Worm (Caenorhabditis elegans): ENCODE measurements around the gene C16D9.3.

C16D9.3 gene

ce11 chrV:8239928-8240327 lies at the start of gene C16D9.3:
TSS of gene C16D9.3 (minus strand) at chrV:8240028.
- TF ChIP-seq tab-1 (GFP tag; IDR thresholded peaks at IDR 0.05), result no peak
- no peak for TF ChIP-seq ztf-29 (GFP tag; IDR thresholded peaks at IDR 0.05)
- no peak for TF ChIP-seq T22C8.4 (GFP tag; IDR thresholded peaks at IDR 0.05)
- no peak for TF ChIP-seq klf-2 (GFP tag; conservative IDR thresholded peaks at IDR 0.05)
- TF ChIP-seq flt-1 (GFP tag; IDR thresholded peaks at IDR 0.05), result no peak
- TF ChIP-seq cog-1 (tag; optimal IDR thresholded peaks at IDR 0.05), result no peak
- no peak for TF ChIP-seq med-1 (GFP tag; optimal IDR thresholded peaks at IDR 0.05; ENCODE audit: insufficient read depth)
- TF ChIP-seq ztf-23 (GFP tag; IDR thresholded peaks at IDR 0.05), result no peak
- no peak for TF ChIP-seq ref-1 (GFP tag; conservative IDR thresholded peaks at IDR 0.05)

DNA sequence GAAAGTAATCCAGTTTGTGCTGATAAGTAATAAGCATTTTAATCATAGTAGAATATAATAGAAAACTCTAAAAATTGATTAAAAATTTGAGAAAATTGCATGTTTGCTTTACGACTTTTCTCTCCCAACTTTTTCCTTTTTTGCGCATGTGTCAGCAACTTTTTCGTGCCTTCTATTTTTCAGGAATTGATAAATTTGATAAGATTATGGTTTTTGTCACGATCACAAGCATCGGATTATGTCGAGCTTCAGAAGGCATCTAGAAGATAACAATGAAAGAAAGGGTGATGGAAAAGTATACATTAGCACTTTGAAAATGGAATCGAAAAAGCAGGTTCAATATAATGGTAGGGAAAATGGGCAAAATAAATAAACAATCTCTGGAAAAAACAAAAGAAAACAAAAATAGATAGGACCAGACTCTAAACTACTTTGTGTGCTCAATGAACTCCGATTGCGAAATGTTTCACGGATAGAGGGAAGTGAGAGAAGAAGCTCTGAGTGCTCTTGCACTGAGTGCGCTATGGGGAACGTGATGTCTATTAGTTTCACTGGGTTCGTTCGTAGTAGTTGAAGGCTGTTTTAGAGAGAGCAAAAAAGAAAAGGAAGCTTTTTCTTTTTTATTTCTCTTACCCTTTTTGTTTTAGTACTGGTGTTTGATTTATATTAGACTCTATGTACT lies 48.4 kb upstream of the C16D9.3 start:
- TF ChIP-seq ztf-23 (GFP tag; IDR thresholded peaks at IDR 0.05), result no peak
- no peak for TF ChIP-seq flt-1 (GFP tag; IDR thresholded peaks at IDR 0.05)
- TF ChIP-seq cog-1 (tag; optimal IDR thresholded peaks at IDR 0.05), result no peak
- TF ChIP-seq tab-1 (GFP tag; IDR thresholded peaks at IDR 0.05), result no peak
- no peak for TF ChIP-seq klf-2 (GFP tag; conservative IDR thresholded peaks at IDR 0.05)

DNA sequence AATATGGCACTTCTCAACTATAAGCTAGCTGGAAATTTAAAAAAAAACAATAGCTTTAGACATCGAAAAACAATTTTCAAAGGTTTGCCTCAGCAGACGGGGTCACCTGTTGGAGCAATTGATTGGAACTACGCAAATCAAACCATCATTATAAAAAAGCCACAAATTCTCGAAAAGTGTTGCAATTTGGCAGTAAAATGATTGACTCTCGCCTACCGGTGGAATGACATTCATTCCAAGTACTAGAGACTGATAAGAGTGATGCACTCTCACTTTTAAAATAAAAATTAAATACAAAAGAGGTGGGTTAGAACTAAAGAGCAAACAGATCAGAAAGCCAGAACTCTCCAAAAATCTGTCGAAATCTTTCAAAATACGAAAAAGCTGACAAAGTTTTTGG lies 45.6 kb upstream of the C16D9.3 start:
- TF ChIP-seq T22C8.4 (GFP tag; IDR thresholded peaks at IDR 0.05) (no peak), ztf-23 (GFP tag; IDR thresholded peaks at IDR 0.05) (no peak), ztf-29 (GFP tag; IDR thresholded peaks at IDR 0.05) (no peak), tab-1 (GFP tag; IDR thresholded peaks at IDR 0.05) (no peak), flt-1 (GFP tag; IDR thresholded peaks at IDR 0.05) (no peak), cog-1 (tag; optimal IDR thresholded peaks at IDR 0.05) (no peak), med-1 (GFP tag; optimal IDR thresholded peaks at IDR 0.05; ENCODE audit: insufficient read depth) (no peak), klf-2 (GFP tag; conservative IDR thresholded peaks at IDR 0.05) (no peak), ref-1 (GFP tag; conservative IDR thresholded peaks at IDR 0.05) (no peak)

DNA sequence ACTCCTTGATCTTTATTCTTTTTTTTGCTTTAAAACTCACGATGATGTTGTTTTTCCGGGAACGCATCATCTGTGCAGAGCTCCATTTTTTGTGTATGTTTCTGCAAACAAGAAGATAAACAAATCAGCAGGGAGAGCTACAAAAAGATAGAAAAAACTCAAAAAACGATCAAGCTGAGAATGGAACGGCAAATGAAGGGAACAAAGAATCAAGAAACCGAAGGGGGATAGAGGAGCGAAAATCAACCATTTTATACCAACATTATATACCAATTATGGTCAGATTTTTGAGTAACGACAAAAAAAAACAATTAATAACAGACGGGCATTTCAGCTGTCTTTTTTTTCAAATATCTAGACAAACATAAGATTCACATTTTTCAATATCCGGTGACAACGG lies 45.0 kb upstream of the C16D9.3 start, which contains the start of gene slc-17.5:
slc-17.5 (minus strand) TSS at position 101 of the 400 bp plus-strand sequence.
- TF ChIP-seq ztf-29 (GFP tag; IDR thresholded peaks at IDR 0.05) (no peak), ref-1 (GFP tag; conservative IDR thresholded peaks at IDR 0.05) (no peak), T22C8.4 (GFP tag; IDR thresholded peaks at IDR 0.05) (no peak)

- no peak for TF ChIP-seq ref-1 (GFP tag; conservative IDR thresholded peaks at IDR 0.05)
- TF ChIP-seq flt-1 (GFP tag; IDR thresholded peaks at IDR 0.05), result no peak
- TF ChIP-seq tab-1 (GFP tag; IDR thresholded peaks at IDR 0.05), result no peak
- no peak for TF ChIP-seq med-1 (GFP tag; optimal IDR thresholded peaks at IDR 0.05; ENCODE audit: insufficient read depth)
- no peak for TF ChIP-seq ztf-23 (GFP tag; IDR thresholded peaks at IDR 0.05)
Measured at ce11 chrV:8282933-8283332, 43.1 kb upstream of the C16D9.3 start.

ce11 chrV:8281646-8282045 lies 41.8 kb upstream of the C16D9.3 start:
- TF ChIP-seq klf-2 (GFP tag; conservative IDR thresholded peaks at IDR 0.05) (no peak), ztf-23 (GFP tag; IDR thresholded peaks at IDR 0.05) (no peak), cog-1 (tag; optimal IDR thresholded peaks at IDR 0.05) (no peak), ref-1 (GFP tag; conservative IDR thresholded peaks at IDR 0.05) (no peak), med-1 (GFP tag; optimal IDR thresholded peaks at IDR 0.05; ENCODE audit: insufficient read depth) (no peak), flt-1 (GFP tag; IDR thresholded peaks at IDR 0.05) (no peak), tab-1 (GFP tag; IDR thresholded peaks at IDR 0.05) (no peak), T22C8.4 (GFP tag; IDR thresholded peaks at IDR 0.05) (no peak), ztf-29 (GFP tag; IDR thresholded peaks at IDR 0.05) (no peak)

ce11 chrV:8280770-8281169 lies 40.9 kb upstream of the C16D9.3 start, which contains the start of gene str-135:
TSS of gene str-135 (minus strand) at chrV:8280870.
- no peak for TF ChIP-seq tab-1 (GFP tag; IDR thresholded peaks at IDR 0.05)
- no peak for TF ChIP-seq cog-1 (tag; optimal IDR thresholded peaks at IDR 0.05)
- TF ChIP-seq med-1 (GFP tag; optimal IDR thresholded peaks at IDR 0.05; ENCODE audit: insufficient read depth), result no peak
- no peak for TF ChIP-seq T22C8.4 (GFP tag; IDR thresholded peaks at IDR 0.05)
- TF ChIP-seq ref-1 (GFP tag; conservative IDR thresholded peaks at IDR 0.05), result no peak
- no peak for TF ChIP-seq ztf-23 (GFP tag; IDR thresholded peaks at IDR 0.05)
- TF ChIP-seq klf-2 (GFP tag; conservative IDR thresholded peaks at IDR 0.05), result no peak
- TF ChIP-seq ztf-29 (GFP tag; IDR thresholded peaks at IDR 0.05), result no peak
- no peak for TF ChIP-seq flt-1 (GFP tag; IDR thresholded peaks at IDR 0.05)

ce11 chrV:8278830-8279229 lies 39.0 kb upstream of the C16D9.3 start, which contains the start of gene str-136:
TSS of gene str-136 (minus strand) at chrV:8278930.
- no peak for TF ChIP-seq med-1 (GFP tag; optimal IDR thresholded peaks at IDR 0.05; ENCODE audit: insufficient read depth)
- no peak for TF ChIP-seq klf-2 (GFP tag; conservative IDR thresholded peaks at IDR 0.05)
- no peak for TF ChIP-seq flt-1 (GFP tag; IDR thresholded peaks at IDR 0.05)
- TF ChIP-seq tab-1 (GFP tag; IDR thresholded peaks at IDR 0.05), result no peak
- no peak for TF ChIP-seq T22C8.4 (GFP tag; IDR thresholded peaks at IDR 0.05)
- TF ChIP-seq ztf-23 (GFP tag; IDR thresholded peaks at IDR 0.05), result no peak
- no peak for TF ChIP-seq ztf-29 (GFP tag; IDR thresholded peaks at IDR 0.05)
- TF ChIP-seq ref-1 (GFP tag; conservative IDR thresholded peaks at IDR 0.05), result no peak

ce11 chrV:8271995-8272394 lies 32.2 kb upstream of the C16D9.3 start, which contains the start of gene asp-5:
TSS of gene asp-5 (plus strand) at chrV:8272385.
- TF ChIP-seq flt-1 (GFP tag; IDR thresholded peaks at IDR 0.05), result no peak
- no peak for TF ChIP-seq ref-1 (GFP tag; conservative IDR thresholded peaks at IDR 0.05)
- TF ChIP-seq med-1 (GFP tag; optimal IDR thresholded peaks at IDR 0.05; ENCODE audit: insufficient read depth), result no peak
- TF ChIP-seq tab-1 (GFP tag; IDR thresholded peaks at IDR 0.05), result no peak
- no peak for TF ChIP-seq ztf-23 (GFP tag; IDR thresholded peaks at IDR 0.05)
- TF ChIP-seq ztf-29 (GFP tag; IDR thresholded peaks at IDR 0.05), result no peak
- no peak for TF ChIP-seq T22C8.4 (GFP tag; IDR thresholded peaks at IDR 0.05)

DNA sequence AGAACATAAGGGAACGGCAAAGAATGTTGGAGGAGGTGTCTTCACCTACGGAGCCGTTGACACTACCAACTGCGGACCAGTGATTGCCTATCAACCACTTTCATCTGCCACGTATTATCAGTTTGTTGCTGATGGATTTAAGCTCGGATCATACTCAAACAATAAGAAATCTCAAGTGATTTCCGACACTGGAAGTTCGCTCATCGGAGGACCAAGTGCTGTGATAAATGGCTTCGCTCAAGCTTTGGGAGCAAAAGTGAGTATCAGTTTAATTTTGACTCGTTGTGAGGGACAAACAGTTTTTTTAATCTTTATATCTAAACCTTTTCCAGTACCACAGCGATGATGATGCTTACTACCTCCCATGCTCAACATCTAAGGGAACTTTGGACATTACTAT lies 31.6 kb upstream of the C16D9.3 start:
- TF ChIP-seq med-1 (GFP tag; optimal IDR thresholded peaks at IDR 0.05; ENCODE audit: insufficient read depth) (no peak), ztf-29 (GFP tag; IDR thresholded peaks at IDR 0.05) (no peak)
